Worm (Caenorhabditis elegans): Measurements from ENCODE around the gene fipr-15.

fipr-15 gene

DNA sequence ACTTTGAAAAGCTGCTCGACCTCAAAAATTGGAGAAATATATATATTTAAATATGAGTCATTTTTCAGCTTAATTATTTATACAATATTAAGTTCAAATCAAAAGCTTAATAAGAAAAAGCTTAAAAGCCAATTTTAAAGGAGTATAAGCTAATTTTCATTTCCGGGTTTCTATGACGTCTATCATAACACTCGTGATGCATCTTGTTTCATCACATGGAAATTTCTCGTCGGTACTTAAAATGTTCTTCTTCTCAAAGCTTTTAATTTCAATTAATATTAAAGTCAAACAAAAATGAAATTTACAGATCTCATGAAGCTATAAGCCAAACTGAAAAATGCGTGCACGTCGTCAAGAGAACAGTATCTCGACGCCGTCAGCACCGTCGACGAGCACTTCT, 39.4 kb downstream of the fipr-15 start, which contains the start of gene rbr-2:
TSS of gene rbr-2 (plus strand) at position 301 of the 400 bp plus-strand sequence.
- TF ChIP-seq ceh-63 (GFP tag; optimal IDR thresholded peaks at IDR 0.05) (no peak), unc-130 (tag; optimal IDR thresholded peaks at IDR 0.05) (no peak), mef-2 (tag; optimal IDR thresholded peaks at IDR 0.05) (no peak), pqm-1 (tag; optimal IDR thresholded peaks at IDR 0.05) (no peak), efl-3 (GFP tag; optimal IDR thresholded peaks at IDR 0.05) (no peak), dsc-1 (tag; optimal IDR thresholded peaks at IDR 0.05) (no peak), F16B12.6 (tag; optimal IDR thresholded peaks at IDR 0.05) (no peak), vab-15 (tag; optimal IDR thresholded peaks at IDR 0.05) (no peak), xbp-1 (tag; optimal IDR thresholded peaks at IDR 0.05) (no peak), unc-62 (GFP tag; optimal IDR thresholded peaks at IDR 0.05) (no peak), dpl-1 (GFP tag; optimal IDR thresholded peaks at IDR 0.05) (no peak), ama-1 (optimal IDR thresholded peaks at IDR 0.05) (no peak), sup-37 (GFP tag; optimal IDR thresholded peaks at IDR 0.05) (no peak), fkh-8 (tag; optimal IDR thresholded peaks at IDR 0.05) (no peak), irx-1 (tag; optimal IDR thresholded peaks at IDR 0.05) (no peak), sox-4 (tag; optimal IDR thresholded peaks at IDR 0.05) (no peak), lsy-2 (tag; optimal IDR thresholded peaks at IDR 0.05) (no peak)

Data from whole organism, L1 larva.